Worm (Caenorhabditis elegans) whole organism, early embryonic: Measurements from ENCODE around the gene F11D5.5.

Experiments used
- ama-1 ChIP-seq: fragments of 150-350 bp; optimal IDR thresholded peaks from 2 replicates; lab custom pipeline; 2014
- ceh-36 ChIP-seq: sonication (generic microtip); optimal IDR thresholded peaks from 2 replicates; lab custom pipeline; 2016; ENCODE audit warnings: missing genetic modification characterization, inconsistent platforms, missing compliant biosample characterization
- ets-7 ChIP-seq: sonication (generic microtip); optimal IDR thresholded peaks from 2 replicates; lab custom pipeline; 2016; ENCODE audit warnings: missing genotype, missing genetic modification characterization, missing compliant biosample characterization
- flt-1 ChIP-seq: fragments of 200-800 bp; sonication (Bioruptor generic); IDR thresholded peaks from 2 replicates; pipeline ENCODE4 v1.3.6; 2022; ENCODE audit warnings: missing genetic modification characterization, missing compliant biosample characterization
- hmbx-1 ChIP-seq: sonication (generic microtip); optimal IDR thresholded peaks from 2 replicates; lab custom pipeline; 2016; ENCODE audit warnings: mild to moderate bottlenecking, missing genetic modification characterization, missing compliant biosample characterization
- hmg-4 ChIP-seq: fragments of 200-800 bp; sonication (Bioruptor generic); optimal IDR thresholded peaks from 2 replicates; lab custom pipeline; 2018; ENCODE audit warnings: mild to moderate bottlenecking, missing genetic modification characterization, missing compliant biosample characterization
- pes-1 ChIP-seq: fragments of 200-800 bp; sonication (Bioruptor generic); IDR thresholded peaks from 2 replicates; pipeline ENCODE4 v1.3.6; 2022; ENCODE audit warnings: missing genetic modification reagents, missing genetic modification characterization, missing compliant biosample characterization
- scrt-1 ChIP-seq: fragments of 200-800 bp; sonication (Bioruptor generic); IDR thresholded peaks from 2 replicates; pipeline ENCODE4 v1.3.6; 2022; ENCODE audit warnings: missing genetic modification characterization, missing compliant biosample characterization
- sea-1 ChIP-seq: fragments of 200-800 bp; sonication (Bioruptor generic); conservative IDR thresholded peaks from 2 replicates; pipeline ENCODE4 v1.3.6; 2022; ENCODE audit warnings: missing genetic modification characterization, missing compliant biosample characterization
- tbx-11 ChIP-seq: fragments of 200-800 bp; sonication (Bioruptor generic); IDR thresholded peaks from 2 replicates; pipeline ENCODE4 v1.3.6; 2022; ENCODE audit warnings: missing genetic modification characterization, missing compliant biosample characterization
- tbx-37 ChIP-seq: fragments of 200-800 bp; sonication (Bioruptor generic); conservative IDR thresholded peaks from 2 replicates; pipeline ENCODE4 v1.3.6; 2022; ENCODE audit warnings: missing genetic modification reagents, missing genetic modification characterization, missing compliant biosample characterization
- tra-4 ChIP-seq: sonication (generic microtip); optimal IDR thresholded peaks from 2 replicates; lab custom pipeline; 2017; ENCODE audit warnings: missing genetic modification characterization, missing compliant biosample characterization

ce11 chrX:3283189-3283588, 18.7 kb upstream of the F11D5.5 start:
- TF ChIP-seq scrt-1 (GFP tag; lab: Robert Waterston, UW) (no peak), ama-1 (lab: Kevin White, UChicago) (no peak), hmbx-1 (no peak), tra-4 (tag; lab: Kevin White, UChicago) (no peak), pes-1 (GFP tag; lab: Robert Waterston, UW) (no peak), tbx-11 (GFP tag; lab: Robert Waterston, UW) (no peak), ceh-36 (tag; lab: Kevin White, UChicago) (no peak), sea-1 (GFP tag; lab: Robert Waterston, UW) (no peak), hmg-4 (GFP tag; lab: Kevin White, UChicago) (no peak), ets-7 (tag; lab: Kevin White, UChicago) (no peak), flt-1 (GFP tag; lab: Robert Waterston, UW) (no peak), tbx-37 (GFP tag; lab: Robert Waterston, UW) (no peak)
